Worm (Caenorhabditis elegans) whole organism, mixed stage, embryonic: ENCODE data around the gene B0361.4.

ENCODE experiments used
- bed-3 ChIP-seq: fragments of 200-800 bp; sonication (Bioruptor generic); optimal IDR thresholded peaks from 3 replicates; lab custom pipeline; 2018; ENCODE audit warnings: mild to moderate bottlenecking, missing genetic modification characterization, moderate library complexity, missing compliant biosample characterization
- blmp-1 ChIP-seq: fragments of 150-350 bp; optimal IDR thresholded peaks from 2 replicates; lab custom pipeline; 2014; ENCODE audit warnings: missing biosample characterization, missing genetic modification characterization
- ceh-39 ChIP-seq: fragments of 150-350 bp; optimal IDR thresholded peaks from 2 replicates; lab custom pipeline; 2014; ENCODE audit warnings: missing biosample characterization, missing genetic modification characterization
- ceh-43 ChIP-seq: fragments of 200-800 bp; sonication (Bioruptor generic); optimal IDR thresholded peaks from 2 replicates; lab custom pipeline; 2018; ENCODE audit warnings: mild to moderate bottlenecking, missing genetic modification characterization, moderate library complexity, missing compliant biosample characterization
- ceh-83 ChIP-seq: fragments of 200-800 bp; sonication (Bioruptor generic); optimal IDR thresholded peaks from 2 replicates; lab custom pipeline; 2018; ENCODE audit warnings: mild to moderate bottlenecking, missing genetic modification characterization, missing compliant biosample characterization
- ces-1 ChIP-seq: fragments of 150-350 bp; optimal IDR thresholded peaks from 2 replicates; lab custom pipeline; 2014; ENCODE audit warnings: missing biosample characterization, missing genetic modification reagents, missing genetic modification characterization
- cnd-1 ChIP-seq: fragments of 200-800 bp; sonication (Bioruptor generic); optimal IDR thresholded peaks from 2 replicates; lab custom pipeline; 2018; ENCODE audit warnings: mild to moderate bottlenecking, missing genetic modification characterization, missing compliant biosample characterization
- drap-1 ChIP-seq: fragments of 200-800 bp; sonication (Bioruptor generic); optimal IDR thresholded peaks from 3 replicates; lab custom pipeline; 2018; ENCODE audit warnings: mild to moderate bottlenecking, missing genetic modification characterization, missing compliant biosample characterization
- elt-1 ChIP-seq: sonication (generic microtip); optimal IDR thresholded peaks from 2 replicates; lab custom pipeline; 2017; ENCODE audit warnings: missing genetic modification characterization, mild to moderate bottlenecking, missing compliant biosample characterization, antibody characterized with exemption, moderate library complexity, borderline replicate concordance; ENCODE audit not compliant: insufficient read depth
- ham-2 ChIP-seq: fragments of 200-800 bp; sonication (Bioruptor generic); optimal IDR thresholded peaks from 2 replicates; lab custom pipeline; 2018; ENCODE audit warnings: mild to moderate bottlenecking, missing genetic modification characterization, missing compliant biosample characterization
- hlh-1 ChIP-seq: fragments of 150-350 bp; optimal IDR thresholded peaks from 2 replicates; lab custom pipeline; 2014; ENCODE audit warnings: missing biosample characterization, missing genetic modification reagents, missing genetic modification characterization
- lin-13 ChIP-seq: fragments of 150-350 bp; optimal IDR thresholded peaks from 2 replicates; lab custom pipeline; 2014; ENCODE audit warnings: missing biosample characterization, missing genetic modification characterization
- lin-32 ChIP-seq: fragments of 200-800 bp; sonication (Bioruptor generic); optimal IDR thresholded peaks from 2 replicates; lab custom pipeline; 2018; ENCODE audit warnings: mild to moderate bottlenecking, missing genetic modification characterization, missing compliant biosample characterization
- lsy-2 ChIP-seq: fragments of 150-350 bp; optimal IDR thresholded peaks from 2 replicates; lab custom pipeline; 2014; ENCODE audit warnings: missing biosample characterization, missing genetic modification characterization
- mab-5 ChIP-seq: fragments of 150-350 bp; optimal IDR thresholded peaks from 2 replicates; lab custom pipeline; 2014; ENCODE audit warnings: missing biosample characterization, missing genetic modification characterization
- mep-1 ChIP-seq: fragments of 150-350 bp; optimal IDR thresholded peaks from 2 replicates; lab custom pipeline; 2017; ENCODE audit warnings: missing biosample characterization, missing genetic modification reagents, missing genetic modification characterization, inconsistent platforms
- nhr-12 ChIP-seq: fragments of 150-350 bp; optimal IDR thresholded peaks from 2 replicates; lab custom pipeline; 2014; ENCODE audit warnings: missing biosample characterization, missing genetic modification characterization
- nhr-2 ChIP-seq: fragments of 150-350 bp; optimal IDR thresholded peaks from 2 replicates; lab custom pipeline; 2014; ENCODE audit warnings: missing biosample characterization, missing genetic modification characterization
- nhr-237 ChIP-seq: fragments of 150-350 bp; optimal IDR thresholded peaks from 2 replicates; lab custom pipeline; 2014; ENCODE audit warnings: missing biosample characterization, missing genetic modification characterization
- nhr-28 ChIP-seq: fragments of 150-350 bp; optimal IDR thresholded peaks from 2 replicates; lab custom pipeline; 2014; ENCODE audit warnings: missing biosample characterization, missing genetic modification characterization
- pha-4 ChIP-seq: fragments of 150-350 bp; optimal IDR thresholded peaks from 2 replicates; lab custom pipeline; 2018; ENCODE audit warnings: missing biosample characterization, missing genetic modification reagents, missing genetic modification characterization
- sem-2 ChIP-seq: fragments of 200-800 bp; sonication (Bioruptor generic); optimal IDR thresholded peaks from 2 replicates; lab custom pipeline; 2018; ENCODE audit warnings: mild to moderate bottlenecking, missing genetic modification characterization, missing compliant biosample characterization
- snpc-4 ChIP-seq: fragments of 150-350 bp; optimal IDR thresholded peaks from 2 replicates; lab custom pipeline; 2014; ENCODE audit warnings: missing biosample characterization, missing genetic modification characterization
- sptf-1 ChIP-seq: sonication (generic microtip); optimal IDR thresholded peaks from 2 replicates; lab custom pipeline; 2017; ENCODE audit warnings: mild to moderate bottlenecking, missing genetic modification characterization, moderate library complexity, missing compliant biosample characterization
- tbx-8 ChIP-seq: fragments of 200-800 bp; sonication (Bioruptor generic); optimal IDR thresholded peaks from 2 replicates; lab custom pipeline; 2018; ENCODE audit warnings: mild to moderate bottlenecking, missing genetic modification characterization, moderate library complexity, missing compliant biosample characterization
- unc-120 ChIP-seq: sonication (generic microtip); optimal IDR thresholded peaks from 2 replicates; lab custom pipeline; 2017; ENCODE audit warnings: missing genetic modification characterization, missing compliant biosample characterization; ENCODE audit not compliant: poor library complexity, severe bottlenecking
- unc-39 ChIP-seq: fragments of 150-350 bp; optimal IDR thresholded peaks from 2 replicates; lab custom pipeline; 2014; ENCODE audit warnings: missing biosample characterization, missing genetic modification characterization
- unc-62 ChIP-seq: fragments of 150-350 bp; optimal IDR thresholded peaks from 2 replicates; lab custom pipeline; 2014; ENCODE audit warnings: missing biosample characterization, missing genetic modification reagents, missing genetic modification characterization
- zip-8 ChIP-seq: fragments of 150-350 bp; optimal IDR thresholded peaks from 2 replicates; lab custom pipeline; 2014; ENCODE audit warnings: missing biosample characterization, missing genetic modification characterization
- ztf-11 ChIP-seq: fragments of 150-350 bp; optimal IDR thresholded peaks from 2 replicates; lab custom pipeline; 2014; ENCODE audit warnings: missing biosample characterization, missing genetic modification characterization

B0361.4 gene

DNA sequence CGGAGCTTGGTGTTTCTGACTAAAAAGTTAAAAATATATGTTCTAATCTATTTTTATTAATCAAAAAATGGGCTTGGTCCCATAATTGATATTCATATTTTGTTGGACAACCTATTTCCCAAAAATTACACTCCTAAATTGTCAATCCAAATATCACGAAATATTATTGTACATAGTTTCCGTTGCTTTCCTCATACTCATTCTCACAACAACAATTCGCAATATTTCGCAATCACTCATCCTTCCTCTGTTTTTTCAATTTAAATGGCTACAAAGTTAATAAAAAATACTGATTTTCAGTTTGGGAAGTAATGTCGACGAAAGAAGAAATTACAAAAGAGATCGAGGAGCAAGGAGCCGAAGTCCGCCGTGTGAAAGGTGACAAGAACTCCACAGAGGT, 20.1 kb upstream of the B0361.4 start, which contains the start of gene pars-1:
TSS of gene pars-1 (plus strand) at position 301 of the 400 bp plus-strand sequence.
- TF ChIP-seq cnd-1 (tag; lab: Kevin White, UChicago) (no peak), tbx-8 (no peak), sem-2 (no peak), lin-13 (tag; lab: Kevin White, UChicago) (no peak), ceh-83 (no peak), elt-1 (tag; lab: Kevin White, UChicago) (no peak), mep-1 (tag; lab: Kevin White, UChicago) (no peak), nhr-12 (tag; lab: Kevin White, UChicago) (no peak), nhr-2 (tag; lab: Kevin White, UChicago) (no peak)

DNA sequence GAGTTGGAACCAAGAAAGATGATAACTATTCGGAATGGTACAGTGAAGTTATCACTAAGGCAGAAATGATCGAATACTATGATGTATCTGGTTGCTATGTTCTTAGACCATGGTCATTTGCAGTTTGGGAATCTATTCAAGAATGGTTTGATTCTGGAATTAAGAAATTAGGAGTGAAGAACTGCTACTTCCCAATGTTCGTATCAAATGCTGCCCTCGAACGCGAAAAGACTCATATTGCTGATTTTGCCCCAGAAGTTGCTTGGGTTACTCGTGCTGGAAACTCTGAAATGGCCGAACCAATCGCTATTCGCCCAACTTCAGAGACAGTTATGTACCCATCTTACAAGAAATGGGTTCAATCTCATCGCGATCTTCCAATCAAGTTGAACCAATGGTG, 19.4 kb upstream of the B0361.4 start:
- TF ChIP-seq unc-39 (tag; lab: Kevin White, UChicago) (no peak), bed-3 (GFP tag; lab: Kevin White, UChicago) (no peak), sem-2 (no peak), zip-8 (tag; lab: Kevin White, UChicago) (no peak), ceh-39 (tag; lab: Kevin White, UChicago) (no peak), snpc-4 (no peak), elt-1 (tag; lab: Kevin White, UChicago) (no peak), nhr-12 (tag; lab: Kevin White, UChicago) (no peak), unc-120 (no peak), pha-4 (tag; lab: Kevin White, UChicago) (no peak), mep-1 (tag; lab: Kevin White, UChicago) (no peak), hlh-1 (tag; lab: Kevin White, UChicago) (no peak)

DNA sequence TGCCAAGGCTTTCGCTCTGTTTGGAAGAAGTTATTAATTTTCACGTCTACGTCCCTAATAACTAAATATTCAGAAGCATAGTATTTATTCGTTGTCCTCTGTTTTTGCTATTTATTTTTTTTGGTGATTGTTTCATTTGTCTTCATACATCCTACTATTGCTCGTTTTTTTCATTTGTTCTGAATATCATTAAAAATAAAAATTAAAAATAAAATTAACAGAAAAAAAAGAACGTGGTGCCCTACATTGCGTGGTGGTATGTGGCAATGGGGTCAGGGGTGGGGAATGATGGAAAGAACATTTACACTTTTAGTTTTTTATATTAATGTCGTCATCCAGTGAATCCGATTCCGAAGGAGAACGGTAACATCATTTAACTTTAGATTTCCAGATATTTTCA, 17.7 kb upstream of the B0361.4 start, which contains the start of gene ztf-31:
TSS of gene ztf-31 (plus strand) at position 301 of the 400 bp plus-strand sequence.
- TF ChIP-seq ces-1 (GFP tag; lab: Kevin White, UChicago) (no peak), ceh-39 (tag; lab: Kevin White, UChicago) (no peak), ztf-11 (tag; lab: Kevin White, UChicago) (no peak), ham-2 (GFP tag; lab: Kevin White, UChicago) (no peak), blmp-1 (tag; lab: Kevin White, UChicago) (no peak), lin-32 (no peak), unc-62 (GFP tag; lab: Kevin White, UChicago) (no peak), sptf-1 (tag; lab: Kevin White, UChicago) (no peak), sem-2 (no peak), unc-120 (no peak), lsy-2 (tag; lab: Kevin White, UChicago) (no peak), drap-1 (GFP tag; lab: Kevin White, UChicago) (no peak), mep-1 (tag; lab: Kevin White, UChicago) (no peak), hlh-1 (tag; lab: Kevin White, UChicago) (no peak), ceh-43 (GFP tag; lab: Kevin White, UChicago) (no peak), mab-5 (tag; lab: Kevin White, UChicago) (no peak)

DNA sequence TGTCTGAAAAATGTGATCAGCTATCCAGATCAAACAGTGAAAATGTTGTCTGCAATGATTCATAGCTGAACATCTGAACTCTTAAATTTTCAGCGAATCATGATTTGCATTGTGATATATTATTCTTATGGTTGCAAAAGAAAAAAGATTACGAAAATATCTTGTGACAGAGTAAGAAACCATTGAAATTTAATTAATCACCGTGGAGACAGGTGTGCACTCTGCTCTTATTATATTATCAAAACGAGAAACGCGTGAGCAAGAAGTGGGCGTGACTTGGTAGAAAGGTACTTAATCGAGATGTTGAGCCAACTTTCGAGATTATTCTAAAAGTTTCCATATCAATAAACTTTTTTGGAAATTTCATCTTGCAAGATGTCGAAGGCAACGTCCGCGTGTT, 15.8 kb upstream of the B0361.4 start, which contains the start of gene osm-10:
TSS of gene osm-10 (plus strand) at position 293 of the 400 bp plus-strand sequence.
- no peak for TF ChIP-seq nhr-28 (tag; lab: Kevin White, UChicago)
- TF ChIP-seq nhr-237 (tag; lab: Kevin White, UChicago): no peak
- TF ChIP-seq, all 35 proteins: peak for 0

DNA sequence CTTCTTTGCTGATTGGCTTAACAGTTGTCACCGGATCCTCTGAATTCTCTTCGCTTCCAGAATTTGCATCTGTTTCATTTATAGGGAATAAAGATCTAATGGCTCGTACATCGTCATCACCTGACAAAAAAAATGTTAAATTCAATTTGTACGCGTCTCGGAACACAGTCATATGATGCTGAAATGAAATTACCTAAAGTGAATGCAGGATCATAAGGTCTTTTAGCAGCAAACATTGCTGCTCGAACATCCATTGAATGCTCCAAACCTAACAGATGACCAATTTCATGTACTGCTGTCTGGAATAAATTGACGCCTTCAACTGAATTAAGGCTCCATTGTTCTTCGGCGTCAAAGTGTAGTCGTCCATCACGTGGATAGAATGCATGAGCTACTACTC, 12.4 kb upstream of the B0361.4 start:
- TF ChIP-seq nhr-12 (tag; lab: Kevin White, UChicago) (no peak), nhr-2 (tag; lab: Kevin White, UChicago) (no peak), unc-62 (GFP tag; lab: Kevin White, UChicago) (no peak), tbx-8 (no peak), lsy-2 (tag; lab: Kevin White, UChicago) (no peak), ceh-43 (GFP tag; lab: Kevin White, UChicago) (no peak), elt-1 (tag; lab: Kevin White, UChicago) (no peak), mep-1 (tag; lab: Kevin White, UChicago) (no peak), nhr-28 (tag; lab: Kevin White, UChicago) (no peak), lin-32 (no peak), ceh-83 (no peak), ham-2 (GFP tag; lab: Kevin White, UChicago) (no peak)
- TF ChIP-seq, all 35 proteins: peak for 0
